Fruit fly (Drosophila melanogaster) whole organism, larva: ENCODE measurements around the gene Lim1.

Experiments used
- noc ChIP-seq: fragments of 200-800 bp; sonication (Bioruptor generic); optimal IDR thresholded peaks from 3 replicates; lab custom pipeline; 2019; ENCODE audit warnings: missing biosample characterization, mild to moderate bottlenecking, missing genetic modification characterization, moderate library complexity

Lim1 gene

DNA sequence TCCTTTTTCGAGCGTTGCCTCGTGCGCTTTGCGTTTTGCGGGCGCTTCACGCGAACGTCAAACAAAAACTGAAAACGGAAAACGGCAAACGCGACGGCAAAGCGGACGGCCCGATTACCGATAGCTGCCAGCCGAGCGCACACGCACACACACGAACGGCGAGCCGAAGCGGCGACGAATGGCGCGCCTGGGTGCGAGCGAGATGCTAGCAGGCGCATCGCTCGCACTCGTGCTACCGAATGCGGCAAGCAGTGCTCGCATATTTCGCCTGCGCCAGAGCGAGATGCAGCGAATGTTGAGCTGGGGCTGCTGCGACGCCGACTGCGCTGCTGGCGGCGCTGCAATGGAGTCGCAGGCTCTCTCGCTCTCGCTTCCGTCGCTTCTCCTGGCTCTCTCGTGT, at the start of gene Lim1:
Gene Lim1 (minus strand): TSS at position 76 of the 400 bp plus-strand sequence.
- no peak for TF ChIP-seq noc (tag; lab: Kevin White, UChicago)

DNA sequence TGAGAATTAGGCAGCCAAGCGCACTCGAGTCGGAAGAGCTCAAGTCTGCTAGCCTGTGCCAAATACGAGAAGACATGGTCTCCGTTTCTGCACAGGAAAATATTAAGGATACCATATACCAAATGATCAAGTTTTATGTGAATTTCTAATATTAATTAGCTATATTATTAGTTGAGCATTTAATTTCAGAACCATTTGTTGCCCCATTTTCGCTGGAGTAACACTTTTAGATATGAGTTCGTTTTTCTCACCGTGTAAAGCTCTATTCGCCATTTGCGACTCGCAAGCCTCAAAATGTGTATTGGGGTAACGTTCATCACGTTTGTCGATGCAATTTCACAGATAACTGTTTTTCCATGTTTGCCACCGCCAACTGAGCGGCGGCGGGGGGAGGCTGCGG, 46.6 kb upstream of the Lim1 start:
- TF ChIP-seq noc (tag; lab: Kevin White, UChicago) = no peak

- no peak for TF ChIP-seq noc (tag; lab: Kevin White, UChicago)
Observed at dm6 chrX:8843755-8844154, 38.2 kb upstream of the Lim1 start.

dm6 chrX:8841438-8841837, 35.8 kb upstream of the Lim1 start:
- no peak for TF ChIP-seq noc (tag; lab: Kevin White, UChicago)

DNA sequence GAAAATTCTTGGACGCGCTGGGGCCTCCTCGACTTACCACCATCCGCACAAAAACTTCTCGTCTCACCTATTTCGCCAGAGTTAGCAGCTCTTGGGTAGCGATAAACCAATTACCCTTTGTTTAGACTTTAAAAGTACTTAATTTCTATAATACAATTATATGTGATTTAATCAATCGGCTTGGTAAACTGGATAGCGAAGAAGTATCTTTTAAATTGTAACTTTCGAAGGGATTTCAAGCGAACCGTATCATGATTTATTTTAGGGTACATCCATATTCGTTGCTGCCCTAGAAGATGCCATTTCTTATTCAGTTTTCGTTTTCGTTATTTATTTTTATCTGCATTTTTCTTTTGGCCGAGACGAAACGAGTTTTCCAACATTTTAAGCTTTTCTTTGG, 33.8 kb upstream of the Lim1 start:
- TF ChIP-seq noc (tag; lab: Kevin White, UChicago) = no peak

- TF ChIP-seq noc (tag; lab: Kevin White, UChicago) = no peak
Observed at dm6 chrX:8837892-8838373, 32.3 kb upstream of the Lim1 start, which contains the start of gene CG12075. CG12075 (plus strand) TSS chrX:8838323.

DNA sequence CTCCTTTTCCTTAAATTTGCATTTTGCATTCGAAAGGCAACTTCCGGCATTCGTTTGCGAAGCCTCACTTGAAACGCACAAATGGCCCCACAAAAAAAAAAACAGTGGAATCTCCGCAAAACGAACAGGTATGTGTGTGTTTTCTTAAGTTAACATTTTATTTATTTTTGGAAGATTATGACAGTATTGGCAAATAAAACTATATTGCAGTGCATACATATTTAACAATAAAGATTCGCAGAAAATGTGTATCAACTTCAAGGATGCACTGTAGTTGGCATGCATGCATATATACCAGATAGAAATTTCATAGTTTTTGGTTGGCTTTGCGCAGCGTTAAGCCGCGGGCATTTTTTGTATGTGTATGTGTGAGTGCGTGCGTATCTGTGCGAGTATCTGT, 31.6 kb upstream of the Lim1 start:
- TF ChIP-seq noc (tag; lab: Kevin White, UChicago) = no peak

DNA sequence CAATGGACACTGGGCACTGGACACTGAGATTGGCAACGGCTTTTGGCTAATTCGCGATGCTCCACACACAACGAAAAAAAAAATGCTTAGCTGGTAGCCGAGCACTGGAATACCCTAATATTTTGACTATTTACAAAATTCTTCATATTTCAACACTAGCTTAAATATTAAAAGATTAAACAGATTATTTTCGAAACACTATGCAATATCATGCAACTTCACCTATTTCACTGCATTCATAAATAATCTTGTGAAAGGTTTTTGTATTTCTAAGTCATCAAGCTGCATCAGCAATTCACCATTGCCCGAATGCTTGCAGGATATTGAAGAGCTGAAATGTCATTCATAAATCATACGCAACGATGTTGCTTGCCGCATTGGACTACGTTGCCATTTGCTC, 31.0 kb upstream of the Lim1 start:
- TF ChIP-seq noc (tag; lab: Kevin White, UChicago) = no peak

DNA sequence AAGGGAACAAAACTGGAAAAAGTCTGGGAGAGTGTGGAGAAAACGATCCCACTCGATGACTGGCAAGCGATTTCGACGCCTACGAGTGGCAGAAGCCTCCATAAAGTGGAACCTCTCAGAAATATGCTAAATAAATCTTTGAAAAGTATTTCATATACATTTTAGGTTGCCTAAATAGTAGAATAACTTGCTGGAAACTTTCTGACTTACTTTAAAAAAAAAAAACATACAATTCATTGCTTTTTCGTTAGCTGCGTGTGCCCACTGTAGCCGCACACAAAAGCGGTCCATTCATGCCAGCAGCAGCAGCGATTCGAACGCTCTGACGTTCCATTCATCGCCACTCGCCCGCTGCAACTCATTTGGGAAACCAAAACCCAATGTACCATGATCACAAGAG, 29.5 kb upstream of the Lim1 start:
- no peak for TF ChIP-seq noc (tag; lab: Kevin White, UChicago)

DNA sequence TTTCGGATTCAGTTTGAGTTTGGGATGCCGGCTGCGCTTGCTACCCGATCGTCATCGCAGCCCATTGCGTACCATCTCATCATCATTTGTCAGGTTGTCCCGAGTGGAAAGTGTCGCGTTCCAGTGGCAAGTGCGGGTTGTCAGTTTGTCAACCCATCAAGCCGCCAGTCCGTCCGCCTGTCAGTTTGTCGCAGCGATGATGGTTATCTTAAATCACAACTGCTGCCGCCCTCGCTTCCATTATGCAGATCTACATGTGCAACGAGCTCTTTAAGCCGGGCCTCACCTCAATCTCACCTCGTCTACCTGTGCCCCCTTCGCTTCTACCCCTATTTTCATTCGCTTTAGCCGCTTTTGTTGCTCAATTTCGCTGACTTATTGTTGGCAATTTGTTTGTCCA, 26.2 kb upstream of the Lim1 start:
- TF ChIP-seq noc (tag; lab: Kevin White, UChicago) = no peak

DNA sequence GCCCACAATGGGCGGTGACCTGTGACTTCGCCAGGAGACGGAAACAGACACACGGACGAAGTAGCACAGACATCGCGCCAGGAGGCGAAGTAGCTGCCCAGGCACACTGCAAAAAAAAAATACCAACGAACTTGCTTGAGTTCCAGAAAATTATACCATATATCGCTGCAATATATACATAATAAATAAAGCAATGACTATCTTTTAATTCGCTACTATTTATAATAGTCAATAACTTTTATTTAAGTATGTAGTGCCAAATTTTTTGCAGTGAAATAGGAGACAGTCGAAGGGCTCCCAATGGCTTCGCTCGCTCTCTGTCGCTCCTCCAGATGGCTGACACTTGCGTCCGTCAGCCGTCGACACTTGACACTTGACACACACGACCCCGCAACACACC, 24.5 kb upstream of the Lim1 start:
- no peak for TF ChIP-seq noc (tag; lab: Kevin White, UChicago)

dm6 chrX:8829396-8829795, 23.8 kb upstream of the Lim1 start:
- no peak for TF ChIP-seq noc (tag; lab: Kevin White, UChicago)

dm6 chrX:8822868-8823267, 17.3 kb upstream of the Lim1 start:
- no peak for TF ChIP-seq noc (tag; lab: Kevin White, UChicago)

DNA sequence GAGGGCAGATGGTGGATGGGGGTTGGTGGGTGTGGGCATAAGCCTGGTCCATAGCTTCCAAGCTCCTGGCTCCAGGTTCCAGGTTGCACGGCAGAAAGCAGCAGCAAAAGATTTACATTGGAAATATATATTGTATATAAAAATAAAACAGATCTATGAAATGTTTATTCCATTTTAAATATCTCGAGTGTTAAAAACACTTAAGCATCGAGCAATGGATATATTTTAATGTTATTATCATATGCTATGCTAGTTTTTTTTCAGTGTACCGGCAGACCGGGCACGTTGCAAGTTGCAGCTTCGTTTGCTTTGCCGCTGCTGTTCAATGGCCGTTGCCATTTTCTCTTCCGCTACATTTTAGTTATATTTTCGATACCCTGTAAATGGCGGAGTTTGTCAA, 16.7 kb upstream of the Lim1 start:
- TF ChIP-seq noc (tag; lab: Kevin White, UChicago) = no peak

dm6 chrX:8807282-8807681, 1.7 kb upstream of the Lim1 start:
- no peak for TF ChIP-seq noc (tag; lab: Kevin White, UChicago)

- no peak for TF ChIP-seq noc (tag; lab: Kevin White, UChicago)
Observed at dm6 chrX:8806561-8807190, 1.1 kb upstream of the Lim1 start.

DNA sequence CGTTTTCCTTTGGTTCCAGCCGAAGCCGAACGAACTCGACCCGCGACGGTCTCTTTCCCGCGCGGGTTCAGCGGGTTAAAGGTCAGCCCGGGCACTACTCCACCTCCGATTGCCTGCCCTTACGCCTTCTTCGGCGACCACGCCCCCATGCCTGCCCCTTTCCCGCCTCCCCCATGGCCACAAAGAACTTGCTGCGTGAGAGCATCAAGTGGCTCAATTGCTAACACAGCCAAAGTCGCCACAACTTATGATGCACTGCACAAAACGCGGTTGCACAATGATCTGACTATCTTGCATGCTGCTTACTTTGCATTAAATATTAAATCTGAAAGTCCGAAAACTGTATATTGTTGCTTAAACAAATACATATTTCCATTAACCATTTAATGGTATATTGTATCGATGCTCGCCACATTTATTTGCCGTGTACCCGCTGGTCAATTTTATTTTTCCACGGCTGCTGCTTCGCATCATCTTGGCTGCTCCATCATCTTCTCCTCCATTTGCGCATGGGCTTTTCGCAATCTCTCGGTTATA, 5.3 kb downstream of the Lim1 start:
- TF ChIP-seq noc (tag; lab: Kevin White, UChicago) = no peak
